Fruit fly (Drosophila melanogaster): ENCODE results near the gene Brd8.
A peak's percentile ranks its signal among the peaks of the same experiment; 100 is the strongest.

Gene Brd8

DNA sequence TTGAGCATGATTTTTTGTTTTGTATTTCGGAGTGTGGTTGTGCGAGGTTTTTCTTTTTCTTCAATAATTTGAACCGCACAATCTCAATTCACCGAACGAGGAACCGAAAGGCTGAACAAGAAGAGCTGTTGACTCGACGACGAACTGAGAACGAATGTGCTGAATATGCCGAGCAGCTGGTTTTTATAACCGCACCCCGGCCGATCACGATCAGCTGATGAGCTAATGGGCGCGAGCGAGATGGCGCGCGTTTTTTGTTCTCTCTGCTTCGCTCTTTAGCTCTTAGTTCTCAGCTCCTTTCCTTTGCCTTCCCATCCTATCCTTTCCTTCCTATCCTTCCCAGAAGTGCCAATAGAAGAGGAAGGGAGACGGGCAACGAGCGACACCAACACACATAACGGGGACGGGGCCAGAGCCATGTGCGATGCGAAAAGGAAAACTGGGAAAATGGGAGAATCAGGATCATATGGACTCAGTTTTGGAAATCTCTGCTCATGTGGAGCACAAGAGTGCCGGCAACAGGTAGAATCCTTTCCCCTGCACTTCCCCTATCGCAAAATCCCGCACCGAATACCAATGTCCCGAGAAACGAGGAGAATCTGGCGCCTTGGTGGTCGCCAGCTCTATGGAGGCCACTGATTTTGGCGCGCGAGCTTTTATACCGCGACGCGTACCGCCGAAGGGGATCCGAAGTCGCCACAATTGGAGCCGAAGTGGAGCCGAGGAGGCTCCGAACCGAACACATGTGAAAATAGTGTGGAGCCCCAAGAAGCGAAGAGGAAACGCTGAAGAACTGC is 32.1 kb downstream of the Brd8 start, which contains the start of gene stg:
Gene stg, minus strand, starts transcription at position 635 of the 797 bp plus-strand sequence.
- peak; percentile 39 for TF ChIP-seq Dif (GFP tag; optimal IDR thresholded peaks at IDR 0.05; ENCODE audit: partially characterized antibody)
- TF ChIP-seq brk (GFP tag; optimal IDR thresholded peaks at IDR 0.05), result no peak
- peak; percentile 41 for TF ChIP-seq Vsx2 (GFP tag; optimal IDR thresholded peaks at IDR 0.05; ENCODE audit: partially characterized antibody)
- TF ChIP-seq psq (GFP tag; optimal IDR thresholded peaks at IDR 0.05), result peak; percentile 83
- TF ChIP-seq HLH106 (tag; optimal IDR thresholded peaks at IDR 0.05), result no peak
- TF ChIP-seq Mio (GFP tag; optimal IDR thresholded peaks at IDR 0.05), result no peak
- TF ChIP-seq CG32264 (GFP tag; optimal IDR thresholded peaks at IDR 0.05), result no peak
- TF ChIP-seq rgr (GFP tag; optimal IDR thresholded peaks at IDR 0.05), result no peak
- no peak for TF ChIP-seq Jra (GFP tag; optimal IDR thresholded peaks at IDR 0.05)
- TF ChIP-seq GATAd (GFP tag; optimal IDR thresholded peaks at IDR 0.05), result no peak
- no peak for TF ChIP-seq OdsH (GFP tag; optimal IDR thresholded peaks at IDR 0.05)
- no peak for TF ChIP-seq h (GFP tag; optimal IDR thresholded peaks at IDR 0.05)
- TF ChIP-seq br (GFP tag; optimal IDR thresholded peaks at IDR 0.05), result no peak
- no peak for TF ChIP-seq lola (GFP tag; optimal IDR thresholded peaks at IDR 0.05)

DNA sequence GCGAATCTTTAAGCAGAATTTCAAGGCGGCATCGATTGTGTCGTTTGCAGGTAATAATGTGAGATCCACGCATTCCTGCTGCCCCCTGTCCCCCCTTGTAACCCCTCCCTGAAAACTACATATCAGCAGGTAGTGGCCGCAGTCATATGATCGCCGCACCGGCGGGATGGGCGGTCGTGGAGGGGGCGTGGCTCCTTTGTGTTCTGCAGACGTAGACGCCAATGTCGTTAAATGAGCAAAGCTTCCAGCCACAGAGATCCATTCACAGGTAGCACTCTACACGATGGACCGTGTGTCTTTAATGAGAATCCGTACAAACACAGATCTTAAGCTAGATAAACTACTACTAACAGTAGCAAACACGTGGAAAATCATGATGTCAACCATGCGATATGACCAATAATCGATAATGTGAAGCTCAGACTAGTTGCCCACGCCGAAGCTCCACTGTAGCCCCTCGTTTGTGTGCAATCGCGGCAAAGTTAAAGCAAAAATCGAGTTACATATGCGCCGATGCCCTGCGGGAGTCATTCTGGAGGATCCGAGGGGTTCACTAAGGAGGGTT is 32.8 kb downstream of the Brd8 start, which contains the start of gene CG45544:
Gene CG45544, plus strand, starts transcription at position 523 of the 565 bp plus-strand sequence.
- peak; percentile 38 for TF ChIP-seq jim (GFP tag; optimal IDR thresholded peaks at IDR 0.05)
- peak; percentile 89 for TF ChIP-seq sage (GFP tag; optimal IDR thresholded peaks at IDR 0.05)
- TF ChIP-seq Hr78 (GFP tag; optimal IDR thresholded peaks at IDR 0.05), result no peak
- TF ChIP-seq dsf (GFP tag; optimal IDR thresholded peaks at IDR 0.05; ENCODE audit: borderline replicate concordance), result peak; percentile 55
- TF ChIP-seq HLH106 (tag; optimal IDR thresholded peaks at IDR 0.05), result peak; percentile 92
- peak; percentile 90 for TF ChIP-seq Rel (GFP tag; optimal IDR thresholded peaks at IDR 0.05)
- peak; percentile 29 for TF ChIP-seq Rel (tag; optimal IDR thresholded peaks at IDR 0.05)
- TF ChIP-seq fru (GFP tag; optimal IDR thresholded peaks at IDR 0.05), result peak; percentile 97
- peak; percentile 76 for TF ChIP-seq Hr83 (GFP tag; optimal IDR thresholded peaks at IDR 0.05; ENCODE audit: poor library complexity, severe bottlenecking)
- TF ChIP-seq pan (optimal IDR thresholded peaks at IDR 0.05), result no peak
- TF ChIP-seq OdsH (GFP tag; optimal IDR thresholded peaks at IDR 0.05), result peak; percentile 96
- peak; percentile 97 for TF ChIP-seq br (GFP tag; optimal IDR thresholded peaks at IDR 0.05)
- TF ChIP-seq Sp1 (GFP tag; optimal IDR thresholded peaks at IDR 0.05), result peak; percentile 91
- peak; percentile 88 to 98 for TF ChIP-seq foxo (GFP tag; optimal IDR thresholded peaks at IDR 0.05)
- peak; percentile 96 for TF ChIP-seq Hnf4 (GFP tag; optimal IDR thresholded peaks at IDR 0.05)
- TF ChIP-seq Vsx2 (GFP tag; optimal IDR thresholded peaks at IDR 0.05; ENCODE audit: partially characterized antibody), result no peak
- TF ChIP-seq psq (GFP tag; optimal IDR thresholded peaks at IDR 0.05), result peak; percentile 83
- peak; percentile 91 for TF ChIP-seq CrebA (GFP tag; optimal IDR thresholded peaks at IDR 0.05; ENCODE audit: borderline replicate concordance)
- peak; percentile 97 for TF ChIP-seq h (GFP tag; optimal IDR thresholded peaks at IDR 0.05)
- TF ChIP-seq tai (GFP tag; optimal IDR thresholded peaks at IDR 0.05), result peak; percentile 86
- peak; percentile 97 for TF ChIP-seq ey (GFP tag; optimal IDR thresholded peaks at IDR 0.05)
- TF ChIP-seq Myc (optimal IDR thresholded peaks at IDR 0.05), result no peak
- TF ChIP-seq Dif (GFP tag; optimal IDR thresholded peaks at IDR 0.05; ENCODE audit: partially characterized antibody), result peak; percentile 53
- TF ChIP-seq dmrt93B (GFP tag; optimal IDR thresholded peaks at IDR 0.05), result peak; percentile 89
- TF ChIP-seq dl (GFP tag; optimal IDR thresholded peaks at IDR 0.05; ENCODE audit: insufficient read depth in 1 of 2, partially characterized antibody in 2 of 2), result no peak
- TF ChIP-seq Jra (GFP tag; optimal IDR thresholded peaks at IDR 0.05), result peak; percentile 96
- no peak for TF ChIP-seq usp (GFP tag; optimal IDR thresholded peaks at IDR 0.05)
- TF ChIP-seq woc (GFP tag; optimal IDR thresholded peaks at IDR 0.05), result peak; percentile 98
- peak; percentile 94 for TF ChIP-seq rgr (GFP tag; optimal IDR thresholded peaks at IDR 0.05)
- no peak for TF ChIP-seq lola (GFP tag; optimal IDR thresholded peaks at IDR 0.05)
- TF ChIP-seq sv (GFP tag; optimal IDR thresholded peaks at IDR 0.05), result no peak
- TF ChIP-seq CG9705 (GFP tag; optimal IDR thresholded peaks at IDR 0.05), result peak; percentile 84
- TF ChIP-seq Mio (GFP tag; optimal IDR thresholded peaks at IDR 0.05), result peak; percentile 69
- TF ChIP-seq CG32264 (GFP tag; optimal IDR thresholded peaks at IDR 0.05), result peak; percentile 96
- peak; percentile 79 for TF ChIP-seq brk (GFP tag; optimal IDR thresholded peaks at IDR 0.05)
